Worm (Caenorhabditis elegans) whole organism, late embryonic: ENCODE results near the gene F46B6.12.

Source experiments
- ceh-19 ChIP-seq: fragments of 200-800 bp; sonication (Bioruptor generic); optimal IDR thresholded peaks from 2 replicates; lab custom pipeline; 2018; ENCODE audit warnings: mild to moderate bottlenecking, missing genetic modification characterization, missing compliant biosample characterization
- che-1 ChIP-seq: sonication (generic microtip); optimal IDR thresholded peaks from 2 replicates; lab custom pipeline; 2016; ENCODE audit warnings: mild to moderate bottlenecking, missing genetic modification characterization, missing compliant biosample characterization
- elt-2 ChIP-seq: sonication (generic microtip); optimal IDR thresholded peaks from 2 replicates; lab custom pipeline; 2016; ENCODE audit warnings: missing genetic modification reagents, missing genetic modification characterization, missing compliant biosample characterization
- hlh-15 ChIP-seq: sonication (generic microtip); optimal IDR thresholded peaks from 2 replicates; lab custom pipeline; 2016; ENCODE audit warnings: missing genetic modification characterization, missing compliant biosample characterization
- hlh-8 ChIP-seq: sonication (generic microtip); optimal IDR thresholded peaks from 2 replicates; lab custom pipeline; 2016; ENCODE audit warnings: missing genotype, missing genetic modification characterization, missing compliant biosample characterization
- nhr-11 ChIP-seq: fragments of 150-350 bp; optimal IDR thresholded peaks from 2 replicates; lab custom pipeline; 2014; ENCODE audit warnings: missing biosample characterization, missing genetic modification characterization
- sox-2 ChIP-seq: fragments of 200-800 bp; sonication (Bioruptor generic); IDR thresholded peaks from 2 replicates; pipeline ENCODE4 v1.3.6; 2022; ENCODE audit warnings: missing genetic modification reagents, missing genetic modification characterization, missing compliant biosample characterization
- unc-55 ChIP-seq: sonication (generic microtip); optimal IDR thresholded peaks from 2 replicates; lab custom pipeline; 2017; ENCODE audit warnings: missing biosample characterization, missing genetic modification reagents, missing genetic modification characterization

DNA sequence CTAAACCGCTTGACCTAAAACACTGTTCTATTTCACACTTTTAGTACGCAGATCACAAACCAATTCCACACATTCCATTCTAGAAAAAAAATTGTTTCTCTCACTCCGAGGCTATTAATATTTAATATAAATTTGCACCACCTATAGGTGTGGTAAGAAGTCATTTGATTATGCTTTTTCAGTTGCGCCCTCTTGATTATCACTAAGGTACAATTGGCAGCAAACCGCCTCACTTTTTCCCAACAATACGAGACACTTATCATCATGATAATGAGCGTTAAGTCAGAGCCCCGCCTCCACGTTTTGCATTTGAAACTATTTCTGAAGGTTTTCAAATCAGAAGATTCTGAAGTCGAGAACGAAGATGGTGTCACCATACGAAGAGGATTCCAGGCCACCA lies 38.3 kb downstream of the F46B6.12 start, which contains the start of gene aqp-4:
- TF ChIP-seq ceh-19 (GFP tag; lab: Kevin White, UChicago) (no peak), hlh-15 (tag; lab: Kevin White, UChicago) (no peak), sox-2 (GFP tag; lab: Robert Waterston, UW) (no peak), unc-55 (GFP tag; lab: Kevin White, UChicago) (no peak), hlh-8 (tag; lab: Kevin White, UChicago) (no peak), nhr-11 (tag; lab: Kevin White, UChicago) (no peak), elt-2 (no peak), che-1 (tag; lab: Kevin White, UChicago) (no peak)
